Worm (Caenorhabditis elegans): ENCODE measurements around the gene sid-1.

- TF ChIP-seq ref-1 (GFP tag; conservative IDR thresholded peaks at IDR 0.05) (no peak), tab-1 (GFP tag; IDR thresholded peaks at IDR 0.05) (no peak), flt-1 (GFP tag; IDR thresholded peaks at IDR 0.05) (no peak)
These were observed 53.1 kb downstream of the sid-1 start, which contains the start of gene srt-65 for ce11 chrV:5172833-5173232.

Data from whole organism, midembryonic.